Fruit fly (Drosophila melanogaster) whole organism, embryonic: ENCODE data around the gene CG2901.
A peak's percentile ranks its signal among the peaks of the same experiment; 100 is the strongest.

Source experiments
- Aef1 ChIP-seq: fragments of 200-800 bp; sonication (Bioruptor generic); IDR thresholded peaks from 3 replicates; pipeline ENCODE4 v1.3.6; 2022; ENCODE audit warnings: missing biosample characterization, missing genetic modification characterization
- Atf6 ChIP-seq: fragments of 200-800 bp; sonication (Bioruptor generic); IDR thresholded peaks from 2 replicates; pipeline ENCODE4 v1.3.6; 2022; ENCODE audit warnings: missing biosample characterization, missing genetic modification characterization
- Blimp-1 ChIP-seq: fragments of 200-800 bp; sonication (Bioruptor generic); optimal IDR thresholded peaks from 3 replicates; lab custom pipeline; 2018; ENCODE audit warnings: missing biosample characterization, missing genetic modification characterization, mild to moderate bottlenecking, moderate library complexity, missing genetic modification reagents
- CG10431 ChIP-seq: fragments of 200-800 bp; sonication (Bioruptor generic); optimal IDR thresholded peaks from 3 replicates; lab custom pipeline; 2018; ENCODE audit warnings: missing biosample characterization, mild to moderate bottlenecking, missing genetic modification characterization
- CG10543 ChIP-seq: fragments of 200-800 bp; sonication (Bioruptor generic); optimal IDR thresholded peaks from 3 replicates; lab custom pipeline; 2017; ENCODE audit warnings: missing biosample characterization, mild to moderate bottlenecking, missing genetic modification characterization, moderate library complexity
- CG12155 ChIP-seq: fragments of 200-800 bp; sonication (Bioruptor generic); optimal IDR thresholded peaks from 3 replicates; lab custom pipeline; 2016; ENCODE audit warnings: missing biosample characterization, missing genetic modification characterization
- CG13296 ChIP-seq: fragments of 200-800 bp; sonication (Bioruptor generic); optimal IDR thresholded peaks from 3 replicates; lab custom pipeline; 2018; ENCODE audit warnings: missing biosample characterization, mild to moderate bottlenecking, missing genetic modification characterization
- CG13894 ChIP-seq: fragments of 200-800 bp; sonication (Bioruptor generic); optimal IDR thresholded peaks from 3 replicates; lab custom pipeline; 2018; ENCODE audit warnings: missing biosample characterization, mild to moderate bottlenecking, missing genetic modification characterization, moderate library complexity
- CG15479 ChIP-seq: fragments of 200-800 bp; sonication (Bioruptor generic); optimal IDR thresholded peaks from 3 replicates; lab custom pipeline; 2019; ENCODE audit warnings: missing biosample characterization, mild to moderate bottlenecking, missing genetic modification characterization, moderate library complexity
- CG2678 ChIP-seq: fragments of 200-800 bp; sonication (Bioruptor generic); optimal IDR thresholded peaks from 3 replicates; lab custom pipeline; 2019; ENCODE audit warnings: missing biosample characterization, mild to moderate bottlenecking, missing genetic modification characterization, moderate library complexity
- CG3847 ChIP-seq: fragments of 200-800 bp; sonication (Bioruptor generic); IDR thresholded peaks from 2 replicates; pipeline ENCODE4 v1.3.6; 2022; ENCODE audit warnings: missing biosample characterization, missing genetic modification characterization
- CG8281 ChIP-seq: fragments of 200-800 bp; sonication (Bioruptor generic); optimal IDR thresholded peaks from 2 replicates; lab custom pipeline; 2018; ENCODE audit warnings: missing biosample characterization, mild to moderate bottlenecking, missing genetic modification characterization, moderate library complexity
- CG8290 ChIP-seq, 3 experiments: fragments of 200-800 bp; sonication (Bioruptor generic); optimal IDR thresholded peaks; 2 replicates each; lab custom pipeline; 2016 to 2019; ENCODE audit warnings: missing biosample characterization in 3 of 3, missing genetic modification characterization in 3 of 3, mild to moderate bottlenecking in 2 of 3, moderate library complexity in 1 of 3
- CG9215 ChIP-seq: fragments of 200-800 bp; sonication (Bioruptor generic); IDR thresholded peaks from 2 replicates; pipeline ENCODE4 v1.3.6; 2022; ENCODE audit warnings: missing biosample characterization, missing genetic modification characterization
- CG9932 ChIP-seq: fragments of 200-800 bp; sonication (Bioruptor generic); IDR thresholded peaks from 2 replicates; pipeline ENCODE4 v1.3.6; 2022; ENCODE audit warnings: missing biosample characterization, missing genetic modification characterization
- Eip74EF ChIP-seq, 2 experiments: fragments of 200-800 bp in 1 of 2; fragments of >200 bp in 1 of 2; sonication (Bioruptor generic) in 1 of 2; optimal IDR thresholded peaks; 2 replicates each; lab custom pipeline; 2017 to 2019; ENCODE audit warnings: missing biosample characterization in 2 of 2, missing genetic modification characterization in 2 of 2, mild to moderate bottlenecking in 1 of 2, moderate library complexity in 1 of 2
- Hr78 ChIP-seq, 2 experiments: fragments of 200-800 bp in 1 of 2; fragments of >200 bp in 1 of 2; sonication (Bioruptor generic) in 1 of 2; optimal IDR thresholded peaks; 2 replicates each; lab custom pipeline; 2017 to 2019; ENCODE audit warnings: missing biosample characterization in 2 of 2, missing genetic modification characterization in 2 of 2, mild to moderate bottlenecking in 1 of 2, moderate library complexity in 1 of 2
- MBD-R2 ChIP-seq: fragments of 200-800 bp; sonication (Bioruptor generic); IDR thresholded peaks from 2 replicates; pipeline ENCODE4 v1.3.6; 2022; ENCODE audit warnings: missing biosample characterization, missing genetic modification characterization
- MESR4 ChIP-seq: fragments of 200-800 bp; sonication (Bioruptor generic); optimal IDR thresholded peaks from 2 replicates; lab custom pipeline; 2018; ENCODE audit warnings: missing biosample characterization, mild to moderate bottlenecking, missing genetic modification characterization, moderate library complexity
- MTF-1 ChIP-seq: fragments of 200-800 bp; sonication (Bioruptor generic); optimal IDR thresholded peaks from 2 replicates; lab custom pipeline; 2018; ENCODE audit warnings: missing biosample characterization, mild to moderate bottlenecking, missing genetic modification characterization, borderline replicate concordance
- Med ChIP-seq: fragments of 200-800 bp; sonication (Bioruptor generic); peaks from one replicate; lab custom pipeline; 2016; ENCODE audit warnings: missing biosample characterization, missing genetic modification characterization, mild to moderate bottlenecking, inconsistent platforms, moderate library complexity
- Meics ChIP-seq: fragments of 200-800 bp; sonication (Bioruptor generic); optimal IDR thresholded peaks from 2 replicates; lab custom pipeline; 2017; ENCODE audit warnings: missing biosample characterization, mild to moderate bottlenecking, missing genetic modification characterization
- PHDP ChIP-seq: fragments of 200-800 bp; sonication (Bioruptor generic); optimal IDR thresholded peaks from 3 replicates; lab custom pipeline; 2018; ENCODE audit warnings: missing biosample characterization, mild to moderate bottlenecking, missing genetic modification characterization, moderate library complexity
- Rfx ChIP-seq: fragments of 200-800 bp; sonication (Bioruptor generic); IDR thresholded peaks from 2 replicates; pipeline ENCODE4 v1.3.6; 2022; ENCODE audit warnings: missing biosample characterization, missing genetic modification characterization
- bbx ChIP-seq: fragments of 200-800 bp; sonication (Bioruptor generic); IDR thresholded peaks from 2 replicates; pipeline ENCODE4 v1.3.6; 2022; ENCODE audit warnings: missing biosample characterization, missing genetic modification characterization; ENCODE audit not compliant: partially characterized antibody
- chm ChIP-seq: fragments of 200-800 bp; sonication (Bioruptor generic); IDR thresholded peaks from 2 replicates; pipeline ENCODE4 v1.3.6; 2022; ENCODE audit warnings: missing biosample characterization, missing genetic modification characterization
- ems ChIP-seq: fragments of 200-800 bp; sonication (Bioruptor generic); optimal IDR thresholded peaks from 3 replicates; lab custom pipeline; 2016; ENCODE audit warnings: missing biosample characterization, missing genetic modification characterization
- exex ChIP-seq: fragments of 200-800 bp; sonication (Bioruptor generic); optimal IDR thresholded peaks from 4 replicates; lab custom pipeline; 2018; ENCODE audit warnings: missing biosample characterization, mild to moderate bottlenecking, missing genetic modification characterization, moderate library complexity
- grau ChIP-seq: fragments of 200-800 bp; optimal IDR thresholded peaks from 3 replicates; lab custom pipeline; 2019; ENCODE audit warnings: missing biosample characterization, mild to moderate bottlenecking, missing genetic modification characterization, moderate library complexity
- grn ChIP-seq: fragments of 200-800 bp; sonication (Bioruptor generic); optimal IDR thresholded peaks from 3 replicates; lab custom pipeline; 2017; ENCODE audit warnings: missing biosample characterization, missing genetic modification characterization
- ken ChIP-seq: fragments of 200-800 bp; sonication (Bioruptor generic); IDR thresholded peaks from 3 replicates; pipeline ENCODE4 v1.3.6; 2022; ENCODE audit warnings: missing biosample characterization, missing genetic modification characterization
- mirr ChIP-seq: fragments of 200-800 bp; sonication (Bioruptor generic); optimal IDR thresholded peaks from 3 replicates; lab custom pipeline; 2018; ENCODE audit warnings: missing biosample characterization, mild to moderate bottlenecking, missing genetic modification characterization
- sens-2 ChIP-seq: fragments of 200-800 bp; sonication (Bioruptor generic); IDR thresholded peaks from 2 replicates; pipeline ENCODE4 v1.3.6; 2022; ENCODE audit warnings: missing biosample characterization, missing genetic modification characterization
- sima ChIP-seq: fragments of 200-800 bp; sonication (Bioruptor generic); optimal IDR thresholded peaks from 2 replicates; lab custom pipeline; 2016; ENCODE audit warnings: missing biosample characterization, missing genetic modification characterization
- sug ChIP-seq: fragments of 200-800 bp; optimal IDR thresholded peaks from 2 replicates; lab custom pipeline; 2019; ENCODE audit warnings: missing biosample characterization, mild to moderate bottlenecking, missing genetic modification characterization, moderate library complexity
- wor ChIP-seq: fragments of 200-800 bp; sonication (Bioruptor generic); IDR thresholded peaks from 2 replicates; pipeline ENCODE4 v1.3.6; 2022; ENCODE audit warnings: missing biosample characterization, missing genetic modification characterization
- zfh2 ChIP-seq: fragments of 200-800 bp; sonication (Bioruptor generic); optimal IDR thresholded peaks from 2 replicates; lab custom pipeline; 2016; ENCODE audit warnings: missing biosample characterization, missing genetic modification characterization

CG2901 gene

DNA sequence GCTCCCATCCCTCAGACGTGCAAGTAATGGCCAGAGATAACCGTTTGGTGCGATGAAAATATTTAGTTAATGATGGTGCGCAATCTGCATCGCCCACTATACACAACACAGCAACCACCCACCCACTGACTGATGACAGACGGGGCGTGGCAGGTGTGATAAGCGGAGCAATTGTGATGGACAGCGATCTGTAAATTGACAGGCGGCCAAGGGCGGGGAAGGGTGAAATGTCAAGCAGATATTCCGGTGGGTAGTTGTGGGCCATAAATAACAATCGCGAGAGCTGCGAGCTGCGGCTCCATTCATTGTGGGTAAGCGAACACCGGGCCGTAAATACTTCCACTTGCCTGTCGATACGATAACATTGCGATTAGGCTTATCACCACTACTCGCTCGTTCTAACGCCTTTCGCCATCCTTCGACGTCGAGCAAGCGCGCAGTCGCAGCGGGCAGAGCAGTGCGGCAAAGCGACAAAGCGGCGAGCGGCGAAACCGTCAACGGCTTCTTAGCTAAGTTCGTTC, 44.0 kb downstream of the CG2901 start, which contains the start of gene yin (continued):
- TF ChIP-seq sens-2 (GFP tag; lab: Robert Waterston, UW) (no peak), wor (GFP tag; lab: Robert Waterston, UW) (no peak), bbx (GFP tag; lab: Robert Waterston, UW) (peak; percentile 34; the same call in 1 of the 2 replicates), Med (peak; percentile 76), CG12155 (GFP tag; lab: Kevin White, UChicago) (peak; percentile 42), CG10543 (GFP tag; lab: Kevin White, UChicago) (peak; percentile 14), Atf6 (GFP tag; lab: Robert Waterston, UW) (0 out of 2 replicates have a peak, but pooled peaks have one; percentile 21), CG9932 (GFP tag; lab: Robert Waterston, UW) (no peak), chm (GFP tag; lab: Robert Waterston, UW) (no peak), CG3847 (GFP tag; lab: Robert Waterston, UW) (no peak), Eip74EF (GFP tag; optimal IDR thresholded peaks at IDR 0.05; lab: Kevin White, UChicago) (no peak), ken (GFP tag; lab: Robert Waterston, UW) (no peak), CG10431 (GFP tag; lab: Kevin White, UChicago) (no peak), sima (GFP tag; lab: Kevin White, UChicago) (no peak), Hr78 (GFP tag; optimal IDR thresholded peaks at IDR 0.05; lab: Kevin White, UChicago) (peak in 1 of 2 experiments; percentile 65), CG15479 (GFP tag; lab: Kevin White, UChicago) (peak; percentile 66), Meics (no peak), MTF-1 (no peak), exex (peak; percentile 70), ems (GFP tag; lab: Kevin White, UChicago) (no peak), MBD-R2 (GFP tag; lab: Robert Waterston, UW) (0 out of 2 replicates have a peak, but pooled peaks have one; percentile 16)

DNA sequence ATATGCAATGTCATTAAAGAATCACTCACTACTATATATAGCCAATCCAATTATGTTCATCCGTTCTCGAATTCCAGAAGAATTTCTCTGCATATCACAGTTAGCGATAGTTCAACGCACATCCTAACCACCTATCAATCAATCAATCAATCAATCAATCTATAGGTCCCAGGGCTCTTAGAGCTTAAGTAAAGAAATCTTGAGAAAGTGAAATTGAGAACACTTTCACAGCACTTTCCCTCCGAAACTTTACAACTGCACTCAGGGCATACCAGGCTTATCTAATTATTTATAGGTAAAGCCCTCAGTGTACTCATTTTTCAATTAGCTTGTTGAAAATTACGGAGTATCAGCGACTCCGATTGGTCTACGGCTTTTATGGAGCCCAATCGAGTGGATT, 46.5 kb downstream of the CG2901 start:
- TF ChIP-seq Aef1 (GFP tag; lab: Robert Waterston, UW) (no peak), Blimp-1 (GFP tag; lab: Kevin White, UChicago) (peak; percentile 63), CG8281 (tag; lab: Kevin White, UChicago) (peak; percentile 63)

DNA sequence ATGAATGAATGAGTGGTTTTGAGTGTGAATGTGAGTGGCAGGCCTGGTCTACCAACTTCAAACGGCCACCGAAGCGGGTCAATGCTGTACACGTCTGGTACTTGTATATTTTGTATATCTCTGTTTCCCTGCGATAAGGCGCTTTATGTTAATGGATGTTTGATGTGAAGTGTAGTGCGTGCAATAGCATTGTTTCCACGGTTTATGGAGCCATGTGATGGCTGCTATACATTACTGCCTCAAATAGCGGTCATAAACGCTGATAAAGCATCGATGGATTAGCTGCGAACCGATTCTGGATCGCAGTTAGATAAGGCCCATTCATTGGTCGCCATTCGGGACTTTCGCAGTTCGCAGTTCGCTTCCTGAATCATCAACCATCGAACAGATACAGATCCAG, 47.0 kb downstream of the CG2901 start:
- TF ChIP-seq CG2678 (tag; lab: Kevin White, UChicago) (peak; percentile 23), CG13296 (peak; percentile 9), exex (peak; percentile 84), mirr (peak; percentile 57), Med (peak; percentile 40), zfh2 (no peak), grn (GFP tag; lab: Kevin White, UChicago) (peak; percentile 26), CG8290 (GFP tag; optimal IDR thresholded peaks at IDR 0.05; lab: Kevin White, UChicago) (no peak), CG8290 (tag; optimal IDR thresholded peaks at IDR 0.05; lab: Kevin White, UChicago) (peak in 1 of 2 experiments; percentile 36), PHDP (tag; lab: Kevin White, UChicago) (peak; percentile 3), sug (tag; lab: Kevin White, UChicago) (peak; percentile 58), MESR4 (GFP tag; lab: Kevin White, UChicago) (no peak), CG13894 (tag; lab: Kevin White, UChicago) (peak; percentile 20), CG9215 (GFP tag; lab: Robert Waterston, UW) (no peak), grau (tag; lab: Kevin White, UChicago) (peak; percentile 2), Rfx (GFP tag; lab: Robert Waterston, UW) (no peak)
- TF ChIP-seq, all 482 proteins: peak for 11
